Worm (Caenorhabditis elegans): ENCODE data around the gene F23F12.3.

The F23F12.3 gene

DNA sequence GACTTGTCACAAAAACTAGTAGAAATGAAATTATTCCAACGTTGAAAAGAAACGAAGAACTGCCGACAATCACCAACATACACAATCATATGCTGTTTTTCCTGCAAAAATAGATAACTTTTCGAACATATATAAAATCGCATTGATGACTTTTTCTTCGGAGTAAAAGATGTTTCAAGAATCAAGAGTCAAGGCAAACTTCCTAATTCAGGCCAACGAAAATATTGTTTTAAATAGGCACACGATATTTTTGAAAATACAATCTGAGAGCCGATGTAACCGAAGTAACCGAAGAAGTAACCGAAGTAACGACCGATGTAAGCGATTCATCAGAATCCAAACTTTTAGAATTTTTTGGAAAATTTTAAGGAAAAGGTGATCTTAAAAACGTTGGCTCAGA lies 19.6 kb downstream of the F23F12.3 start, which contains the start of gene C09E7.10:
TSS of gene C09E7.10 (minus strand) at position 101 of the 400 bp plus-strand sequence.
- TF ChIP-seq sptf-1 (tag; optimal IDR thresholded peaks at IDR 0.05) = no peak
- no peak for TF ChIP-seq elt-1 (tag; optimal IDR thresholded peaks at IDR 0.05; ENCODE audit: borderline replicate concordance, insufficient read depth)
- TF ChIP-seq nhr-237 (tag; optimal IDR thresholded peaks at IDR 0.05) = no peak
- TF ChIP-seq flh-1 (GFP tag; optimal IDR thresholded peaks at IDR 0.05) = no peak
- no peak for TF ChIP-seq M03D4.4 (tag; optimal IDR thresholded peaks at IDR 0.05)
- TF ChIP-seq cnd-1 (tag; optimal IDR thresholded peaks at IDR 0.05) = no peak
- no peak for TF ChIP-seq ztf-11 (tag; optimal IDR thresholded peaks at IDR 0.05)

DNA sequence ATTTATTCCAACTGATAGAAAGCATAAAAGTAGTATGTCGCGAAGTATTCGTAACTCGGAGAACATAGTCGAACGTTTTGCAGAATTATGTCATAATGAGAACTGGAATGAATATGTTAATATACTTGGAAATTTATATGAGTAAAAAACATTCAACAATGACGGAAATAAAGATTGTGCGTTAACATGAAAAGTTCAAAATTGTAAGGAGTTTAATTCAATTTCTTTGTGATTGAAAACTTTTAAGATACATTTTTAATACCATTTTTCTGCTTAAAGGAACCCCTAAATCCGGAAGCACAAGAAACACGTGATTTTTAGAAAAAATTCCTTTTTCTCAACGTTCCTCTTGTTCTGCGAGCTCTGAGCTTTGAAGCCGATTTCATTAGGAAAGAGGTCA lies 25.2 kb downstream of the F23F12.3 start, which contains the start of gene oig-1:
TSS of gene oig-1 (minus strand) at position 101 of the 400 bp plus-strand sequence.
- TF ChIP-seq cnd-1 (tag; optimal IDR thresholded peaks at IDR 0.05) (no peak), lin-13 (tag; optimal IDR thresholded peaks at IDR 0.05) (no peak), ztf-11 (tag; optimal IDR thresholded peaks at IDR 0.05) (no peak), tbx-8 (GFP tag; optimal IDR thresholded peaks at IDR 0.05) (no peak), blmp-1 (tag; optimal IDR thresholded peaks at IDR 0.05) (no peak), sptf-1 (tag; optimal IDR thresholded peaks at IDR 0.05) (no peak), ham-2 (GFP tag; optimal IDR thresholded peaks at IDR 0.05) (no peak), ceh-39 (tag; optimal IDR thresholded peaks at IDR 0.05) (no peak), nhr-76 (tag; optimal IDR thresholded peaks at IDR 0.05) (no peak), nhr-2 (tag; optimal IDR thresholded peaks at IDR 0.05) (no peak), M03D4.4 (tag; optimal IDR thresholded peaks at IDR 0.05) (no peak), pha-4 (tag; optimal IDR thresholded peaks at IDR 0.05) (no peak), elt-1 (tag; optimal IDR thresholded peaks at IDR 0.05; ENCODE audit: borderline replicate concordance, insufficient read depth) (no peak), unc-120 (tag; optimal IDR thresholded peaks at IDR 0.05; ENCODE audit: poor library complexity, severe bottlenecking) (no peak), bed-3 (GFP tag; optimal IDR thresholded peaks at IDR 0.05) (no peak), sem-2 (GFP tag; optimal IDR thresholded peaks at IDR 0.05) (no peak), nhr-28 (tag; optimal IDR thresholded peaks at IDR 0.05) (no peak), nhr-12 (tag; optimal IDR thresholded peaks at IDR 0.05) (no peak)

DNA sequence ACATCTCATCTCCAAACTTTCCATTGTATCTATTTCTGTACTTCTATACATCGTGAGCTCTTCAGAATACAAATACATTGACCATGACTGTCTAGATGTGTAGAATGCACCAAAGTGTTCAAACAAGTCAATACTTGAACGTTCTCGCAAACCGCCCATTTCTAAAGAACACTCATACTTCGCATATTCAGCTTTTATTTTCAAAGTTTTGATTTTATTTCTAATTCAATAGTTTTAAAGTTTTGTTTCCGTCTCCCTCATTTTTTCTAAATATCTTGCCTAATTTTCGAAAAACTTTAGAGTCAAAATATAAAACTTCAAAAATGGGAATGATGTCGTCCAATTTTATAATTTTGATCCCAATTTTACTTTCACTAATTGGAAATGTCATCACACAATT lies 27.6 kb downstream of the F23F12.3 start, which contains the start of gene pqn-10:
TSS of gene pqn-10 (plus strand) at position 301 of the 400 bp plus-strand sequence.
- no peak for TF ChIP-seq ztf-11 (tag; optimal IDR thresholded peaks at IDR 0.05)
- TF ChIP-seq ceh-39 (tag; optimal IDR thresholded peaks at IDR 0.05) = no peak
- no peak for TF ChIP-seq M03D4.4 (tag; optimal IDR thresholded peaks at IDR 0.05)
- TF ChIP-seq nhr-237 (tag; optimal IDR thresholded peaks at IDR 0.05) = no peak
- no peak for TF ChIP-seq ceh-83 (GFP tag; optimal IDR thresholded peaks at IDR 0.05)
- TF ChIP-seq lsy-2 (tag; optimal IDR thresholded peaks at IDR 0.05) = no peak

DNA sequence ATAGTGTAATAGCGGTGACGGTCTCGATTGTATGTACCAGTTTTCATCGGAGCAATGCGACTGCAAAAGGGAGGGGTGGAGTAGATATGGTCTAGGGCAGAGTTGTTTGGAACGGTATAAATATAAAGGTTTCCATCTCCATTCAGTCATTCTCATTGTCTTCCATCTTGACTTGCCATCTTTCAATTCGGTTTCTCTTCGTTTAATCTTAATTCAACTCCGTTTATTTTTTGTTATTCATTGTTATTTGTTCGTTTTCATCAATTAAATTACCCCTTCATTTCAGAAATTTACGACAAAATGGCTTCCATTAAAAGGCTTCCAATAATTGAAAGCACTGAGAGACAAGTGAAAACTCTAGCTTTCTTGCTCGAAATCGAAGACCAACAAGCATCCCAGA lies 30.8 kb downstream of the F23F12.3 start, which contains the start of gene C09E7.11:
TSS of gene C09E7.11 (plus strand) at position 301 of the 400 bp plus-strand sequence.
- TF ChIP-seq nhr-237 (tag; optimal IDR thresholded peaks at IDR 0.05) (no peak), cnd-1 (tag; optimal IDR thresholded peaks at IDR 0.05) (no peak), ceh-43 (GFP tag; optimal IDR thresholded peaks at IDR 0.05) (no peak), mab-5 (tag; optimal IDR thresholded peaks at IDR 0.05) (no peak), ham-2 (GFP tag; optimal IDR thresholded peaks at IDR 0.05) (no peak), lin-32 (GFP tag; optimal IDR thresholded peaks at IDR 0.05) (no peak), ces-1 (GFP tag; optimal IDR thresholded peaks at IDR 0.05) (no peak), M03D4.4 (tag; optimal IDR thresholded peaks at IDR 0.05) (no peak)

DNA sequence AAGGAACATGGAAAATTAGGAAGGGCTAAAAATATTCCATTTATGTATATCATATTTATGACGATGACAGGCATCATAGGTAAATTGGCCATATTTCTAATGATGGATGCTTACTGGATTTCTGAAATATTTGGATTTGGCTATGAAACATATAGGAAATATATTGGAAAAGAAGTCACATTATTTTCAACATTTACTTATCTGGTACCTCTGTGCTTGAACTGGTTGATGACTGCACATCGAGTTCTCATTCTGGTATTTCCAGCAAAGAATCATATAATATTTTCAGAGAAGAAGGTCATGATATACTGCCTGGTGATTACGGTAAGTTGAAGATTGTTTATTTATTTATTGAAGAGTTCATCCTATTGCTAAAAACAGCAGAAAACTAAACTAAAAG lies 32.3 kb downstream of the F23F12.3 start, which contains the start of gene srxa-5:
TSS of gene srxa-5 (plus strand) at position 301 of the 400 bp plus-strand sequence.
- TF ChIP-seq cnd-1 (tag; optimal IDR thresholded peaks at IDR 0.05) (no peak), snpc-4 (tag; optimal IDR thresholded peaks at IDR 0.05) (no peak), ceh-39 (tag; optimal IDR thresholded peaks at IDR 0.05) (no peak), nhr-12 (tag; optimal IDR thresholded peaks at IDR 0.05) (no peak), elt-1 (tag; optimal IDR thresholded peaks at IDR 0.05; ENCODE audit: borderline replicate concordance, insufficient read depth) (no peak), unc-39 (tag; optimal IDR thresholded peaks at IDR 0.05) (no peak), unc-62 (GFP tag; optimal IDR thresholded peaks at IDR 0.05) (no peak), ceh-83 (GFP tag; optimal IDR thresholded peaks at IDR 0.05) (no peak), tbx-8 (GFP tag; optimal IDR thresholded peaks at IDR 0.05) (no peak), nhr-237 (tag; optimal IDR thresholded peaks at IDR 0.05) (no peak), ces-1 (GFP tag; optimal IDR thresholded peaks at IDR 0.05) (no peak), ztf-11 (tag; optimal IDR thresholded peaks at IDR 0.05) (no peak), drap-1 (GFP tag; optimal IDR thresholded peaks at IDR 0.05) (no peak), flh-1 (GFP tag; optimal IDR thresholded peaks at IDR 0.05) (no peak), sptf-1 (tag; optimal IDR thresholded peaks at IDR 0.05) (no peak), elt-3 (tag; optimal IDR thresholded peaks at IDR 0.05) (no peak), hlh-1 (tag; optimal IDR thresholded peaks at IDR 0.05) (no peak), pha-4 (tag; optimal IDR thresholded peaks at IDR 0.05) (no peak)

All from whole organism, mixed stage, embryonic.